Fruit fly (Drosophila melanogaster): Measurements from ENCODE around the gene CG14313.

DNA sequence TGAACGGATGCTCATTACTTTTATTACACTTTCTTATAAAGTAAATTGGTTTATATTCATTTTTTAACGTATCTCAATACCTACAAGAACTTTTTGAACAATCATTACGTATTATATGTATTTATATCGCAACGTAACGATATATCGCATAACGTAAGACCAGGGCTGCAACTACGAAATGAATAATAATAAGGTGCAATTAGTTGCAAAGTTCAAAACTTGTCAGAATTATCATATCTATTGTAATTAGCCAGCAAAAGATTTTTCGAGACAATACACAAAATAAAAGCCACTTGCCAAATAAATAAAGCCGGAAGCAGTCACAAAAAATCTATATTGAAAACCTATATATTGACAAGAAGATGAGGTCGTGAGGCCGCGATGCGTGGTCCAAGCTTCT, 23.5 kb upstream of the CG14313 start:
- no peak for TF ChIP-seq Snoo (tag; optimal IDR thresholded peaks at IDR 0.05)
- TF ChIP-seq CG4496 (GFP tag; IDR thresholded peaks at IDR 0.05): peak; percentile 45; the same call in 1 of the 3 replicates
- TF ChIP-seq CG34367 (tag; optimal IDR thresholded peaks at IDR 0.05): no peak
- no peak for TF ChIP-seq CG13204 (GFP tag; optimal IDR thresholded peaks at IDR 0.05)
- TF ChIP-seq gl (tag; optimal IDR thresholded peaks at IDR 0.05): no peak
- no peak for TF ChIP-seq CG10348 (GFP tag; IDR thresholded peaks at IDR 0.05)
- TF ChIP-seq CG8301 (tag; optimal IDR thresholded peaks at IDR 0.05): no peak

Measured in whole organism, pupa.